Worm (Caenorhabditis elegans) whole organism, L4/young adult: Measurements from ENCODE around the gene Y69E1A.1.
"Not testable (repeated sequence)": the region's sequence is repeated elsewhere in the genome, so short reads cannot be mapped to it uniquely, and the experiment has no call there.

ENCODE experiments used
- W03F9.2 ChIP-seq: fragments of 150-350 bp; optimal IDR thresholded peaks from 2 replicates; lab custom pipeline; 2014; ENCODE audit warnings: missing biosample characterization, missing genetic modification characterization
- dao-5 ChIP-seq: sonication (generic microtip); optimal IDR thresholded peaks from 2 replicates; lab custom pipeline; 2016; ENCODE audit warnings: missing genotype, missing genetic modification characterization, moderate library complexity, missing compliant biosample characterization
- him-1 ChIP-seq: sonication (generic microtip); optimal IDR thresholded peaks from 2 replicates; lab custom pipeline; 2016; ENCODE audit warnings: missing genotype, missing genetic modification reagents, missing genetic modification characterization, missing compliant biosample characterization

Gene Y69E1A.1

ce11 chrIV:10948797-10949196 lies at the start of gene Y69E1A.1:
Gene Y69E1A.1, minus strand, starts transcription at chrIV:10948897.
- no peak for TF ChIP-seq W03F9.2 (tag; lab: Kevin White, UChicago)
- no peak for TF ChIP-seq dao-5 (tag; lab: Kevin White, UChicago)
- TF ChIP-seq him-1 (tag; lab: Kevin White, UChicago), result no peak

ce11 chrIV:10990699-10991098 lies 42.0 kb upstream of the Y69E1A.1 start, which contains the start of gene F13H10.5:
Gene F13H10.5, plus strand, starts transcription at chrIV:10990999.
- no peak for TF ChIP-seq dao-5 (tag; lab: Kevin White, UChicago)

- TF ChIP-seq W03F9.2, him-1, dao-5 (tag; lab: Kevin White, UChicago): not testable (repeated sequence)
Measured at ce11 chrIV:10987342-10987945, 38.7 kb upstream of the Y69E1A.1 start, which contains the start of gene Y43E12A.3. Gene Y43E12A.3, plus strand, starts transcription at chrIV:10987895.

ce11 chrIV:10985568-10986035 lies 36.9 kb upstream of the Y69E1A.1 start, which contains the start of gene cyb-2.1:
Gene cyb-2.1, plus strand, starts transcription at chrIV:10985985.
- no peak for TF ChIP-seq W03F9.2 (tag; lab: Kevin White, UChicago)
- no peak for TF ChIP-seq him-1 (tag; lab: Kevin White, UChicago)
- TF ChIP-seq dao-5 (tag; lab: Kevin White, UChicago), result no peak

- no peak for TF ChIP-seq W03F9.2 (tag; lab: Kevin White, UChicago)
- no peak for TF ChIP-seq him-1 (tag; lab: Kevin White, UChicago)
- no peak for TF ChIP-seq dao-5 (tag; lab: Kevin White, UChicago)
Measured at ce11 chrIV:10981761-10982160, 33.1 kb upstream of the Y69E1A.1 start, which contains the start of gene Y43E12A.2. Gene Y43E12A.2, plus strand, starts transcription at chrIV:10982061.

- no peak for TF ChIP-seq him-1 (tag; lab: Kevin White, UChicago)
- TF ChIP-seq W03F9.2 (tag; lab: Kevin White, UChicago), result no peak
- TF ChIP-seq dao-5 (tag; lab: Kevin White, UChicago), result no peak
Measured at ce11 chrIV:10980628-10981027, 31.9 kb upstream of the Y69E1A.1 start.

- TF ChIP-seq him-1 (tag; lab: Kevin White, UChicago) (no peak), dao-5 (tag; lab: Kevin White, UChicago) (no peak), W03F9.2 (tag; lab: Kevin White, UChicago) (no peak)
Measured at ce11 chrIV:10979689-10980088, 31.0 kb upstream of the Y69E1A.1 start.

- TF ChIP-seq W03F9.2 (tag; lab: Kevin White, UChicago) (no peak), him-1 (tag; lab: Kevin White, UChicago) (no peak), dao-5 (tag; lab: Kevin White, UChicago) (no peak)
Measured at ce11 chrIV:10978641-10979040, 29.9 kb upstream of the Y69E1A.1 start.

ce11 chrIV:10975968-10976367 lies 27.3 kb upstream of the Y69E1A.1 start:
- TF ChIP-seq him-1 (tag; lab: Kevin White, UChicago) (no peak), dao-5 (tag; lab: Kevin White, UChicago) (no peak), W03F9.2 (tag; lab: Kevin White, UChicago) (no peak)

ce11 chrIV:10971636-10972199 lies 23.0 kb upstream of the Y69E1A.1 start:
- TF ChIP-seq him-1 (tag; lab: Kevin White, UChicago), result no peak
- no peak for TF ChIP-seq W03F9.2 (tag; lab: Kevin White, UChicago)
- TF ChIP-seq dao-5 (tag; lab: Kevin White, UChicago), result no peak

ce11 chrIV:10970767-10971166 lies 22.1 kb upstream of the Y69E1A.1 start:
- no peak for TF ChIP-seq dao-5 (tag; lab: Kevin White, UChicago)
- no peak for TF ChIP-seq W03F9.2 (tag; lab: Kevin White, UChicago)
- TF ChIP-seq him-1 (tag; lab: Kevin White, UChicago), result no peak

- no peak for TF ChIP-seq him-1 (tag; lab: Kevin White, UChicago)
- no peak for TF ChIP-seq dao-5 (tag; lab: Kevin White, UChicago)
- TF ChIP-seq W03F9.2 (tag; lab: Kevin White, UChicago), result no peak
Measured at ce11 chrIV:10970333-10970732, 21.6 kb upstream of the Y69E1A.1 start.

ce11 chrIV:10966359-10966758 lies 17.7 kb upstream of the Y69E1A.1 start, which contains the start of the genes aqp-3 and Y69E1A.8:
Gene aqp-3, minus strand, starts transcription at chrIV:10966459.
Gene Y69E1A.8, plus strand, starts transcription at chrIV:10966604.
- TF ChIP-seq dao-5 (tag; lab: Kevin White, UChicago), result no peak
- TF ChIP-seq him-1 (tag; lab: Kevin White, UChicago), result no peak
- TF ChIP-seq W03F9.2 (tag; lab: Kevin White, UChicago), result no peak
